Fruit fly (Drosophila melanogaster) whole organism, adult: Measurements from ENCODE around the gene slp1.

Source experiments
- CG11617 ChIP-seq: fragments of 200-800 bp; sonication (Bioruptor generic); optimal IDR thresholded peaks from 2 replicates; lab custom pipeline; 2017; ENCODE audit warnings: mild to moderate bottlenecking, missing biosample characterization, missing genetic modification reagents, missing genetic modification characterization
- CG12768 ChIP-seq: fragments of 200-800 bp; sonication (Bioruptor generic); optimal IDR thresholded peaks from 2 replicates; lab custom pipeline; 2017; ENCODE audit warnings: missing biosample characterization, missing genetic modification characterization, mild to moderate bottlenecking, moderate library complexity, missing genetic modification reagents
- CG33017 ChIP-seq: fragments of 200-800 bp; sonication (Bioruptor generic); optimal IDR thresholded peaks from 2 replicates; lab custom pipeline; 2018; ENCODE audit warnings: missing biosample characterization, mild to moderate bottlenecking, missing genetic modification characterization, moderate library complexity
- CG5204 ChIP-seq: fragments of 200-800 bp; sonication (Bioruptor generic); optimal IDR thresholded peaks from 2 replicates; lab custom pipeline; 2016; ENCODE audit warnings: missing biosample characterization, missing genetic modification characterization
- CG7101 ChIP-seq: fragments of 200-800 bp; sonication (Bioruptor generic); optimal IDR thresholded peaks from 2 replicates; lab custom pipeline; 2018; ENCODE audit warnings: missing biosample characterization, mild to moderate bottlenecking, missing genetic modification characterization, moderate library complexity
- Clk ChIP-seq: fragments of 200-800 bp; sonication (Bioruptor generic); optimal IDR thresholded peaks from 2 replicates; lab custom pipeline; 2017; ENCODE audit warnings: missing biosample characterization, missing genetic modification characterization
- Crg-1 ChIP-seq: fragments of 200-800 bp; sonication (Bioruptor generic); optimal IDR thresholded peaks from 2 replicates; lab custom pipeline; 2016; ENCODE audit warnings: missing biosample characterization, missing genetic modification characterization
- cnc ChIP-seq, 2 experiments: fragments of >200 bp; optimal IDR thresholded peaks; 2 replicates each; lab custom pipeline; 2017
- kay ChIP-seq: fragments of 200-800 bp; sonication (Bioruptor generic); peaks from one replicate; lab custom pipeline; 2016; ENCODE audit warnings: missing biosample characterization, missing genetic modification characterization, borderline replicate concordance
- ovo ChIP-seq: fragments of 200-800 bp; sonication (Bioruptor generic); optimal IDR thresholded peaks from 2 replicates; lab custom pipeline; 2016; ENCODE audit warnings: missing biosample characterization, missing genetic modification characterization
- pad ChIP-seq: fragments of 200-800 bp; sonication (Bioruptor generic); optimal IDR thresholded peaks from 3 replicates; lab custom pipeline; 2017; ENCODE audit warnings: missing biosample characterization, missing genetic modification characterization, mild to moderate bottlenecking, moderate library complexity, missing genetic modification reagents

- no peak for TF ChIP-seq pad
- TF ChIP-seq kay (GFP tag; lab: Kevin White, UChicago) = no peak
- no peak for TF ChIP-seq cnc (optimal IDR thresholded peaks at IDR 0.05; lab: Kevin White, UChicago)
- no peak for TF ChIP-seq CG5204
- no peak for TF ChIP-seq CG7101
- TF ChIP-seq Clk (GFP tag; lab: Kevin White, UChicago) = no peak
- no peak for TF ChIP-seq Crg-1 (GFP tag; lab: Kevin White, UChicago)
- no peak for TF ChIP-seq CG12768 (GFP tag; lab: Kevin White, UChicago)
- no peak for TF ChIP-seq ovo
- TF ChIP-seq CG33017 (tag; lab: Kevin White, UChicago) = no peak
- no peak for TF ChIP-seq CG11617
These were observed 28.1 kb downstream of the slp1 start for dm6 chr2L:3853507-3854030.
